Fruit fly (Drosophila melanogaster) whole organism, larva: Measurements from ENCODE around the gene COX7AL.

Experiments
- noc ChIP-seq: fragments of 200-800 bp; sonication (Bioruptor generic); optimal IDR thresholded peaks from 3 replicates; lab custom pipeline; 2019; ENCODE audit warnings: missing biosample characterization, mild to moderate bottlenecking, missing genetic modification characterization, moderate library complexity

The COX7AL gene

DNA sequence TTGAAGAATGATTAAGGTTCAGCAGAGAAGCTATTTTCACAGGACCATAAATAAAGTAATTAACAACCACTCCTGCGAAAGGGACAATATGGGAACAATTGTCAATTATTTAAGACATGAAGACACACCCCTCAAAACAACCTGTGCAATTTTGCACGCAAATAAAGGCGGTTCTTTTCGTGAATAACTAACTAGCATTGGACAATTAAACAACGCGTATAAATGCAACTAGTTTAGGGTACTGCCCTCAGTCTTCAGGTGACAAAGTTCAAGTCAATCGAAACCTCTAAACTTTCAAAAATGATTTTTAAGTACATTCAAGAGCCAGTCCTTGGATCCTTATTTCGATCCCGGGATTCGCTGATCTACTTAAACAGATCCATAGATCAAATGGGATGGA, 22.0 kb upstream of the COX7AL start, which contains the start of gene Or85a:
TSS of gene Or85a (plus strand) at position 301 of the 400 bp plus-strand sequence.
- TF ChIP-seq noc (tag; lab: Kevin White, UChicago) = no peak

DNA sequence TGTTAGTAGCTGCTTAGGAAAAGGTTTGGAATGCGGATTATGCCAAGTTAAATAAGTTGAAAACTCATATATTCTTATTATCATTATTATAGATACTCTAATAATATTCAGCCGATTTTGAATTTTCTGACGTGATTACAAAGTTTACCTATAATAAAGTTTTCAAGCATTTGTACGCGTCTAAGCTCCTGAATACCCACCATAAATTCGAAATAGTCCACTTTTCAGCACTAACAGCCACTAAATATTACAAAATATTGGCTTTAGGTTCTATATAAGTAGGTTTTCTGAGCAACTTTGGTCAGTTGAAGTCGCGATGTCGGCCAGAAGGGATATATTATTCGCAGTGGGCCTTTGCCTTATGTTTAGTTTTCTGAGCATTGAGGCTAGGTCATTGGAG, 19.5 kb upstream of the COX7AL start, which contains the start of gene CG7443:
TSS of gene CG7443 (plus strand) at position 301 of the 400 bp plus-strand sequence.
- no peak for TF ChIP-seq noc (tag; lab: Kevin White, UChicago)

DNA sequence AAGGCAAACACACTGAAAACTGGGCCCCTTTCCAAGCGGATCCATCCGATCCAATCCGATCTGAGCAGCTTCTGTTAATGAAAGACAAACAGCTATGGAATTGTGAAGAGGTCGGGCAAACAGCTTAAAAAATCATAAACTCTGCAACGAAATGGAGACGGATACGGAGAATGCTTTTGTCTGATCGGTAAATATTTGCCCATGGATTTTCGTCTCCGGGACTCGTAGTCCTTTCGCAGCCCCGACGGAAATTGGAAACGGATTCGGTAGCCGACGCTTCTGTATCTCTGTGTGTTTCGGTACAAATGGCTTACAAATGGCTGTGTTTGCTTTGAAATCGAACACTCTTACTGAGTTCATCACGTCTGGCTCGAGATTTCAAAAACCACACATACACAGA, 16.6 kb upstream of the COX7AL start:
- TF ChIP-seq noc (tag; lab: Kevin White, UChicago) = no peak

DNA sequence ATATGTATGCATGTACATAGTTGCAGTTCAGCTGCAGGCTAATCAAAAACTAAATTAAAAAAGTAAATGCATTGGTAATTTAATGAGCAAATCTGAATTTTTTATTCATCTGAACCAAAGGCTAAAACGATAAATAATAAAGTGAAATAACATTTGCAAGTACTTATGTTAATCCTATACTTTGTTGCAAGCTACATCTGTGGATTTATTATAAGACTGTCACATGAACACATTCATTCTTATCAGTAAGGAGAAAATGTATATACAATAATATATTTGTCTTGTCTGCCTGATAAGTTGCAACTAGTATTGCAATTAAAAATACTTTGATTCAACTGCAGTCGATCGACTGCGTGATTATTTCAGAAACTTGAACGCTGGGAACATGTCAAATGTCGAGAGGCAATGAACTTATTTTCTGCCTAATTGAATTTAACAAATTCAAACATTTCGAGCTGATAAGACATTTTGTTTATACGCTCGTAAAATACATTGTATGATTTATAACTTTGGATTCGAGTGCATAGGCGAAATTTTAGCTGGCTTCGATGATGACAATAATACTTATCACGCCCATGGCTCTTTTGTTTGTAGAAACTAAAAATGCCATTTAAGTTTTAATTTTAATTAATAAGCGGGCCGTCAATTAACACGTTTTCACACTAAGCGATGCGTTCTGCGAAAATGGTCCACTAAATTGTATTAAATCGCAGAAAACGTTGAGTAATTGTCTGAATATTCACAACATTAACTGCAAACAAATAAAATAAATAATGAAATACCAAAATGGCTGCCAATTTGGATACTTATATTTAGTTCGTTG, 15.3 kb upstream of the COX7AL start:
- TF ChIP-seq noc (tag; lab: Kevin White, UChicago) = no peak

DNA sequence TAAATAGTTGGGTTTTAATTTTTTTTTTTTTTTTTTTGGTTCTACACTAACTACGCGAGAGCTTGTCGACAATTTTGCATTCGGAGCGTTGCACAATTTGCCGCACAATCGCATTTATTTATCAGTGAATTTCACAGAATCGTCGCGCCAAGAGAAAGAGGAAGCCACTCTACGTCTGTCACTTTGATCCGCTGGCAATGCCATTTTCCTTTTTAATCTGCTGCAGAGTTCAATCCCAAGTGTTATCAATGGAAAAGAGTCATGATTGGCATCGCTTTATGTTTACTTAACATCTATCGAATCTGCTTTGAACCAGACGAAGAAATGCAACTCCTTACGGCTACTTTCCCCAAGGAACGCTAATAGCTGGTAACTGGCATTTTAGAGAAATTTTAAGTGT, 13.8 kb upstream of the COX7AL start:
- TF ChIP-seq noc (tag; lab: Kevin White, UChicago) = no peak

DNA sequence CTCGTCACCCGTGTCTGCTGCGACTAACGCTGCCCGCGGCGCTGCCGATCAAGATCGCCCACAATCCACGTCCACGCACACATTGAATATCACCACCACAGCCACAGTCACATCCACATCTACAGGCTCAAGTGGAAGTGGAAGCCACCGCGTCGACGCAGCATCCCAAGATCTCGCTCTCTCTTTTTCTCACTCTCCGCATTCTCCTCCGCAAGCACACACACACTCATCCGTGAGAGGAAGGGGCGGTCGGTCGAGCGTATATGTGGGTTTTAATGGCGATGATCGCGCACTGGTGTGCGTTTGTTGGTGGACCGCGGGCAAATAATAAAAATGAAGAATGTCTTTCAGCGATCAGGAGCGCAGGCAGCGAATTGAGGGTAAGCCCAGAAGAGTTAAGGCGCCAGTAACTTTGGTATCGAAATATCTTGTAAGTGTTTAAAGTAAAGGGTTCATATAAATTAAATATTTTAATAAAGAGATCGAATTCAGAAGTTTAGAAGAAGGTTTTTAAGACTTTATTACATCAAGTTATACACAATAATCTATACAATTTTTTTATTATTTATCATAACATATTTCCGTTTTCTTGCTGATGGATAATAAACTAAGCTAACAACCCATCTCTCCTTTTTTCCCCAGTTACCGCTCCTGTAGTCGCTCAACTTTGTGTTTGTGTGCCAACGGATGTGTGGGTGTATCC, 9.6 kb upstream of the COX7AL start, which contains the start of gene Poxm:
TSS of gene Poxm (minus strand) at position 25 of the 703 bp plus-strand sequence.
- TF ChIP-seq noc (tag; lab: Kevin White, UChicago) = no peak

DNA sequence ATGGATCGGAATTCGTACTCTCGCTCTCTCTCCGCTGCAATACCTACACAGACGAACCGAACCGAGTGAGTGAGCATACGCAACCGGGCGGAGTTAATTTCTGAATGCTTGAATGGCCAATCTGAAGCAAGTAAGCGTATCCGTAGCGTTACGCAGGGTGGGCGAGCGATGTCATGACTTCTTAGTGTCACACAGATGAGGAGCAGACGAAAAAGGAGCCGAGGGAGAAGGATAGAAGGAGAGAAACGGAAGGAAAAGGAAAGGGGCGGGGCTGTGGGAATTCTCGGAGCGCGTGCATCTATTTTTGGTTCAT, 9.0 kb upstream of the COX7AL start:
- TF ChIP-seq noc (tag; lab: Kevin White, UChicago) = no peak

DNA sequence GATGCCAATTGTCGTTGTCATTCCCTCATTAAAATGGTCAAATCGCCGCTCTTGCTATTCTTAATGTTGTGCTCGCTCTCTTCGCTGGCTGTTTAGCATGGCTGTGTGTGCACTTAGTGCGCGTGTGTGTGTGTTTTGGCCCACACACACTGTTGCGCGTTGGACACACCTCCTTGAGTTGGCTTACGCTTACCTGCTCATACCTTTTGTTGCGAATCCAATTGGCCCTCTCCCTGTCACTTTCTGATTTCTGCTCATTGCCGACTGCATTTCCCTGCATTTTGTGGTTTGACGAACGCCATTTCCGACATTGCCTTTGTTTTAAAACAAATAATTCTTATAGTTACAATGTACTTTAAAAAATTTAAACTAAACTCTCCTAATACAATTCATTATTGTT, 8.5 kb upstream of the COX7AL start:
- no peak for TF ChIP-seq noc (tag; lab: Kevin White, UChicago)

DNA sequence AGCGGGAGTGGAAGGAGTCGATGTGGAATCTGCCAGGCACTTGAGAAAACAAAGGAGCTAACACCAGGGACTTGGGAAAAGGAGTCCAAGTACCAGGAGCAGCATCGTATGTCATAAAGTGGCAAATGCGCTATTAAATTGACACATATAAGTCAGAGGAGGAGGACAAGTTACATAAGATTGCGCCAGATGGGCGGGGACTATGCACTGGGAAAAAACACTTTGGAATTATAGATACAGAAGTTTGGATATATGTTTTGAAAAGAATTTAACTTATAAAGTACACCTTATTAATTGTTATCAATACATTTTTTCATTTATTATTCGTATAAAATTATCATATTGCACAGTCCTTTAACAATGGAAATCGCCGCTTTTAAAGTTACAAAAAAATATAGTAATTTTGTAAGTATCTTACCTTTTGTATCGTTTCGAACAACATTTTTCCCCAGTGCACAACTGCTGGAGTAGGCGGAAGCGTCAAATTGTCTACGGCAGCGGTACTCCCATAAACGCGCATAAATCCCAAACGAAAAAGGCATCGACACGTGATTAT, 7.4 kb upstream of the COX7AL start:
- TF ChIP-seq noc (tag; lab: Kevin White, UChicago) = no peak

DNA sequence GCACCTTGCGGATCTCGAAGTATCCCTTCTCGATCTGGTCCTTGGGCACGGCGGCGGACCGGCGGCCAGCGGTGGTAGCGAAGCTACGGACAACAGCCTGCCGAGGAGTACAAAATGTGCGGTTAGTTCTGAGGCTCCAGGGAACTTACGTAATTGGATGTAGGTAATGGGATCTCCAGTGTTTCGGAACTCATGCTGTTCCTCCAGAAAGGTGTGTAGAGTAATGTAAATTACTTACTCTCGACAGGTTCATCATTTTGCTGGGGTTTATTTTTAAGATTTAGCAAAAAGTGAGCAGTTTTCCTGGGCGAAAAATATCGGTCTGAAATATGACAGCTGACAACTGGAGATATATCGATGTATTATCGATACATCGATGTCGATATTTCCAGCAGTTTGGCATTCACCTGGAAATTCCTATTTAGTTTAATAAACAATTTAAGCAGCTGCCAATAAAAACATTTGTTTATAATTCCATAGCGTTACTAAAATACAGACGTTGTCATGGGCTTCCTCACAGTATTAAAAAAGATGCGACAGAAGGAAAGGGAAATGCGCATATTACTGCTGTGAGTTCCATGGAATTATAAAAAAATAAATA, 2.7 kb upstream of the COX7AL start, which contains the start of the genes COX7A and Arl2:
TSS of gene COX7A (minus strand) at position 369 of the 601 bp plus-strand sequence.
TSS of gene Arl2 (plus strand) at position 426 of the 601 bp plus-strand sequence.
- peak; percentile 17 for TF ChIP-seq noc (tag; lab: Kevin White, UChicago)

DNA sequence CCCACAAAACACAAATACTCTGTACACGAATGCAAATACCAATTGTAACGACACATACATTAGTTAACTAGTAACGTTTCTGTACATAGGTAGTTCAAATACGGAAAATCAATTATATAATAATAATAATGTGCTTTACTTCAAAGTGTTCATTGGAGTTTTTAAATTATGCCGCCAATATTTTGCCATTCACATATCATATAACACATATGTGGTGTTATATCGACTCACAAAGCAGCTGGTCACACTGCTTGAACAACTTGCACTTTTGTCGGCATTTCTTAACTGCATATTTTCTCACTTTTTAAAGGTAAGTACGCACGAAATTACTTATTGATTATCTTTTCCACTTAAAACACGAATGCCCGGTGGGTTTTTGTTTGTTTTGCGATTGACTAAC, 705 bp downstream of the COX7AL start, which contains the start of gene DppIII:
TSS of gene DppIII (plus strand) at position 227 of the 400 bp plus-strand sequence.
- no peak for TF ChIP-seq noc (tag; lab: Kevin White, UChicago)

DNA sequence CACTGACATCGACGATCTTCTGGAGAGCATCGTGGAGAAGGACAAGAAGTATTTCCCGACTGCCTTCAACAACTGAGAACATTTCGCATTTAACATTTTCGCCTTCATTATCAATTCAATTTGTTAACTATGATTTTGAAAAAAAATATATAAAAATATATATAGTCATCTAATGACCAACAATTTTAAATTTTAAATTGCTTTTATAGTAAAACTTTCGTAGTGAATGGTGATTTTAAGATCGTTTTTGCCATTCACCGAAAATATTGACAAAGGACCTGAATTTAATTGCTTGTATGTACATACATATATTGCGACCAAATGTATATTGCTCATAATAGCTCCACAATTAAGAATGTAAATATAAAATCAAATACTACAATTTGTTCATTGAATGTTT, 3.8 kb downstream of the COX7AL start, which contains the start of gene CG7352:
TSS of gene CG7352 (plus strand) at position 301 of the 400 bp plus-strand sequence.
- no peak for TF ChIP-seq noc (tag; lab: Kevin White, UChicago)

DNA sequence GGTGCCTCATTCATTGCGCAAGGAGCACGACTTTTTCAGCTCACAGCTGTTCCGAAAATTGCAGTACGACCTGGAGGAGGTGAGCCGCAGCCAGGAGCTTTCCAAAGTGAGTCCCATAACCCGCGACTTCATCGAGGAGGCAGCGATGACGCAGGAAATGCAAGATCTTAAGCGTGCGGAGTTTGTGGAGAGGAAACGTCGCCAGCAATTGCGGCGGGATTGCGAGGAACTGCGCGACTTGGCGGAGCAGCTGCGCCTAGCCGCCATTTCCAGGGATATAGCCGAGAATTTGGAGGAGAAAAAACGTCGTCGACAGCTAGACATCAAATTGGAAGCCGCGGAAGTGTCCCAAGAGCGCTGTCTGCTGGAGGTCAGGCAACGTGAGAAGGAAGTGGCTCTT, 4.4 kb downstream of the COX7AL start:
- TF ChIP-seq noc (tag; lab: Kevin White, UChicago) = no peak

DNA sequence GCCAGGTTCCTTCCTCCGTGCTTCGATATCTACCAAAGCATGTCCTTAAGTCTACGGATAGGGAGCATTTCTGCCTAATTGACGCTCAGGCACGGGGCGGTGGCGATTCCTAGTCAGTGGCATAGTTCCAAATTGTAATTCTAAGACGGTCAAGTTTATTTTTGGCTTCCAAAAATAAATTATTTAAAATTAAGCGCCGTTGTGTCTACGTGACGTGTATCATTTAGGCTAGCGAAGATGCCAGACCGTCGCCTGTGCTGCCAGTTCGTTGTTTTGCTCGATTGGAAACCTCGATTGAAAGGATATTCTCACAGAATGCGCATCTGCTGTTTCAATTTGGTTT, 5.6 kb downstream of the COX7AL start:
- TF ChIP-seq noc (tag; lab: Kevin White, UChicago) = no peak

DNA sequence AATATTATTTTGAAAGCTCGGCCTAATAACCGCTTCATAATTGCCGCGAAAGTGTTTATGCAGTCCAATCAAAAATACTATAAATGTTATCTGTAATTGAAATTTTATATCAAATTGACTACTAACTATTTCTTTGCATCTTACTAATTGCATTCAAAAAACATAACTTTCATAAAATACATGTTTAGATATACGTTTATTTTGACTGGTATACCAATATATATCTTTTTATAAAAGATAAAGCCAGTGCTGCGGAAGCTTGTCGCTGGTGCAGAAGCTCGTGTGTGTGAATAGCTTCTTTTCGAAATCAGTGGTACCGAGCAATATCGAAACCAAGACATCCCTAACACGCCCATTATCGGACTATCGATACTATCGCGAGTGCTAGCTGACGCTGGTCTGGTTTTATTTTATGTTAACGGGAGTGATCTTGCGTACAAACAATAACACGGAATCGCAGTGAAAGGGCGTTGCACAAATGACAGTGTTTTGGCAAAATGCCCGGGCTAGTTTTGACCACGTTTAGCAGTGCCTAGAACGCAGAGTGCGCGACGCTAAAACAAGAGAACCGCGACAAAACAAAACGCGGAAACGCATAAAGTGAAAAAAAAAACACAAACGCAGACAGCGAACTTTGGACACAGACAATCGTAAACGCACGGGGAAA, 6.1 kb downstream of the COX7AL start, which contains the start of gene Atg13:
TSS of gene Atg13 (plus strand) at position 367 of the 667 bp plus-strand sequence.
- TF ChIP-seq noc (tag; lab: Kevin White, UChicago) = no peak
